Worm (Caenorhabditis elegans) whole organism, L4 larva: ENCODE measurements around the gene gakh-1.

ENCODE experiments used
- F10B5.3 ChIP-seq: sonication (generic microtip); optimal IDR thresholded peaks from 2 replicates; lab custom pipeline; 2016; ENCODE audit warnings: mild to moderate bottlenecking, missing genetic modification characterization, missing compliant biosample characterization
- R02D3.7 ChIP-seq: fragments of 150-350 bp; sonication (generic microtip); optimal IDR thresholded peaks from 3 replicates; lab custom pipeline; 2014; ENCODE audit warnings: missing biosample characterization, missing genetic modification characterization
- T20F7.1 ChIP-seq: fragments of 200-800 bp; sonication (Bioruptor generic); optimal IDR thresholded peaks from 2 replicates; lab custom pipeline; 2018; ENCODE audit warnings: mild to moderate bottlenecking, missing genetic modification characterization, missing compliant biosample characterization
- T26A8.4 ChIP-seq: fragments of 200-800 bp; sonication (Bioruptor generic); IDR thresholded peaks from 2 replicates; pipeline ENCODE4 v1.3.6; 2022; ENCODE audit warnings: missing genetic modification characterization, missing compliant biosample characterization
- aha-1 ChIP-seq: fragments of 150-350 bp; peaks from one replicate; lab custom pipeline; 2014; ENCODE audit warnings: missing biosample characterization, missing genetic modification characterization
- aly-2 ChIP-seq: sonication (generic microtip); optimal IDR thresholded peaks from 2 replicates; lab custom pipeline; 2018; ENCODE audit warnings: missing biosample characterization, missing genetic modification characterization
- arid-1 ChIP-seq: fragments of 200-800 bp; sonication (Bioruptor generic); conservative IDR thresholded peaks from 2 replicates; pipeline ENCODE4 v1.3.6; 2022; ENCODE audit warnings: missing genetic modification reagents, missing genetic modification characterization, missing compliant biosample characterization
- ceh-20 ChIP-seq: fragments of 200-800 bp; sonication (Bioruptor generic); IDR thresholded peaks from 2 replicates; pipeline ENCODE4 v1.3.6; 2022; ENCODE audit warnings: missing genetic modification reagents, missing genetic modification characterization, missing compliant biosample characterization
- ceh-82 ChIP-seq: sonication (generic microtip); optimal IDR thresholded peaks from 2 replicates; lab custom pipeline; 2017; ENCODE audit warnings: missing biosample characterization, missing genetic modification characterization
- daf-12 ChIP-seq: fragments of 150-350 bp; optimal IDR thresholded peaks from 2 replicates; lab custom pipeline; 2014; ENCODE audit warnings: missing biosample characterization, missing genetic modification reagents, missing genetic modification characterization
- dmd-9 ChIP-seq: fragments of 200-800 bp; sonication (Bioruptor generic); IDR thresholded peaks from 2 replicates; pipeline ENCODE4 v1.3.6; 2022; ENCODE audit warnings: missing genetic modification reagents, missing genetic modification characterization, missing compliant biosample characterization
- egl-43 ChIP-seq: fragments of 200-800 bp; sonication (Bioruptor generic); IDR thresholded peaks from 2 replicates; pipeline ENCODE4 v1.3.6; 2022; ENCODE audit warnings: missing genetic modification reagents, missing genetic modification characterization, missing compliant biosample characterization
- fos-1 ChIP-seq: fragments of 150-350 bp; optimal IDR thresholded peaks from 2 replicates; lab custom pipeline; 2014; ENCODE audit warnings: missing biosample characterization, missing genetic modification characterization
- gei-8 ChIP-seq: fragments of 200-800 bp; sonication (Bioruptor generic); optimal IDR thresholded peaks from 2 replicates; lab custom pipeline; 2018; ENCODE audit warnings: mild to moderate bottlenecking, missing genetic modification characterization, missing compliant biosample characterization
- hlh-30 ChIP-seq: sonication (generic microtip); optimal IDR thresholded peaks from 2 replicates; lab custom pipeline; 2017; ENCODE audit warnings: antibody characterized with exemption, mild to moderate bottlenecking, missing genetic modification characterization, missing compliant biosample characterization; ENCODE audit not compliant: insufficient read depth
- lin-13 ChIP-seq: fragments of 150-350 bp; optimal IDR thresholded peaks from 2 replicates; lab custom pipeline; 2014; ENCODE audit warnings: missing biosample characterization, missing genetic modification reagents, missing genetic modification characterization
- mdl-1 ChIP-seq, 2 experiments: fragments of 150-350 bp in 1 of 2; sonication (generic microtip) in 1 of 2; optimal IDR thresholded peaks; 2 replicates each; lab custom pipeline; 2014 to 2017; ENCODE audit warnings: missing biosample characterization in 2 of 2, missing genetic modification characterization in 2 of 2
- mep-1 ChIP-seq: fragments of 150-350 bp; sonication (generic microtip); optimal IDR thresholded peaks from 3 replicates; lab custom pipeline; 2014; ENCODE audit warnings: missing biosample characterization, missing genetic modification characterization
- mes-2 ChIP-seq: sonication (generic microtip); optimal IDR thresholded peaks from 2 replicates; lab custom pipeline; 2016; ENCODE audit warnings: missing genotype, mild to moderate bottlenecking, missing genetic modification characterization, missing compliant biosample characterization; ENCODE audit not compliant: poor library complexity, severe bottlenecking
- mxl-2 ChIP-seq: fragments of 200-800 bp; sonication (Bioruptor generic); conservative IDR thresholded peaks from 2 replicates; pipeline ENCODE4 v1.3.6; 2022; ENCODE audit warnings: missing genetic modification reagents, missing genetic modification characterization, missing compliant biosample characterization
- nhr-10 ChIP-seq: fragments of 150-350 bp; optimal IDR thresholded peaks from 2 replicates; lab custom pipeline; 2014; ENCODE audit warnings: missing biosample characterization, missing genetic modification characterization
- nhr-102 ChIP-seq: sonication (generic microtip); optimal IDR thresholded peaks from 2 replicates; lab custom pipeline; 2016; ENCODE audit warnings: mild to moderate bottlenecking, missing genetic modification characterization, moderate library complexity, missing compliant biosample characterization
- nhr-42 ChIP-seq: fragments of 200-800 bp; sonication (Bioruptor generic); IDR thresholded peaks from 2 replicates; pipeline ENCODE4 v1.3.6; 2022; ENCODE audit warnings: missing genetic modification characterization, missing compliant biosample characterization
- nhr-6 ChIP-seq: fragments of 150-350 bp; optimal IDR thresholded peaks from 2 replicates; lab custom pipeline; 2014; ENCODE audit warnings: missing biosample characterization, missing genetic modification characterization
- nhr-77 ChIP-seq: fragments of 150-350 bp; optimal IDR thresholded peaks from 2 replicates; lab custom pipeline; 2014; ENCODE audit warnings: missing biosample characterization, missing genetic modification characterization
- pha-4 ChIP-seq, 2 experiments: fragments of 150-350 bp in 1 of 2; fragments of 200-800 bp in 1 of 2; sonication (Bioruptor generic) in 1 of 2; IDR thresholded peaks in 1 of 2; optimal IDR thresholded peaks in 1 of 2; 2 replicates each; pipeline versions ENCODE4 v1.3.6 to Lab custom; 2014 to 2022; ENCODE audit warnings: missing genetic modification characterization in 2 of 2, missing genetic modification reagents in 2 of 2, missing biosample characterization in 1 of 2, missing compliant biosample characterization in 1 of 2
- set-16 ChIP-seq: fragments of 200-800 bp; sonication (Bioruptor generic); IDR thresholded peaks from 2 replicates; pipeline ENCODE4 v1.3.6; 2022; ENCODE audit warnings: missing genetic modification reagents, missing genetic modification characterization, missing compliant biosample characterization
- skn-1 ChIP-seq: fragments of 150-350 bp; optimal IDR thresholded peaks from 2 replicates; lab custom pipeline; 2014; ENCODE audit warnings: missing biosample characterization, missing genetic modification characterization
- snpc-4 ChIP-seq: fragments of 150-350 bp; optimal IDR thresholded peaks from 2 replicates; lab custom pipeline; 2014; ENCODE audit warnings: missing biosample characterization, missing genetic modification characterization
- tag-97 ChIP-seq: fragments of 200-800 bp; sonication (Bioruptor generic); IDR thresholded peaks from 2 replicates; pipeline ENCODE4 v1.3.6; 2022; ENCODE audit warnings: missing genetic modification characterization, missing compliant biosample characterization
- tra-1 ChIP-seq: fragments of 200-800 bp; sonication (Bioruptor generic); IDR thresholded peaks from 2 replicates; pipeline ENCODE4 v1.3.6; 2022; ENCODE audit warnings: missing genetic modification reagents, missing genetic modification characterization, missing compliant biosample characterization
- unc-62 ChIP-seq, 3 experiments: fragments of 150-350 bp in 1 of 3; sonication (generic microtip); optimal IDR thresholded peaks in 2 of 3; peaks in 1 of 3; 1 replicate in 1 of 3; 2 replicates in 2 of 3; lab custom pipeline; 2014 to 2017; ENCODE audit warnings: missing biosample characterization in 3 of 3, missing genetic modification characterization in 3 of 3, missing genetic modification reagents in 3 of 3, missing genotype in 1 of 3
- zag-1 ChIP-seq: fragments of 150-350 bp; optimal IDR thresholded peaks from 2 replicates; lab custom pipeline; 2014; ENCODE audit warnings: missing biosample characterization, missing genetic modification characterization
- zip-11 ChIP-seq: fragments of 200-800 bp; sonication (Bioruptor generic); IDR thresholded peaks from 2 replicates; pipeline ENCODE4 v1.3.6; 2022; ENCODE audit warnings: missing genetic modification characterization, missing compliant biosample characterization
- ztf-7 ChIP-seq: fragments of 150-350 bp; optimal IDR thresholded peaks from 2 replicates; lab custom pipeline; 2014; ENCODE audit warnings: missing biosample characterization, missing genetic modification characterization

gakh-1 gene

ce11 chrX:5780672-5781182, 1.6 kb upstream of the gakh-1 start, which contains the start of gene sft-4 (continued):
- no peak for TF ChIP-seq aly-2
- no peak for TF ChIP-seq tag-97 (GFP tag; lab: Robert Waterston, UW)
- TF ChIP-seq mdl-1 (tag; optimal IDR thresholded peaks at IDR 0.05; lab: Kevin White, UChicago), result peak; percentile 9 to 71
- TF ChIP-seq mes-2, result no peak
- no peak for TF ChIP-seq ceh-82
- TF ChIP-seq T20F7.1 (GFP tag; lab: Kevin White, UChicago), result no peak
- no peak for TF ChIP-seq set-16 (GFP tag; lab: Robert Waterston, UW)
- no peak for TF ChIP-seq arid-1
- TF ChIP-seq gei-8 (GFP tag; lab: Kevin White, UChicago), result no peak
- no peak for TF ChIP-seq nhr-10
- TF ChIP-seq zip-11, result no peak
- no peak for TF ChIP-seq daf-12 (tag; lab: Kevin White, UChicago)
- TF ChIP-seq nhr-42 (GFP tag; lab: Robert Waterston, UW), result no peak
- TF ChIP-seq nhr-102 (tag; lab: Kevin White, UChicago), result no peak
- TF ChIP-seq unc-62 (GFP tag; optimal IDR thresholded peaks at IDR 0.05 in 1 of 2; lab: Kevin White, UChicago), result peak in 1 of 2 experiments; percentile 68
- TF ChIP-seq unc-62 (tag; optimal IDR thresholded peaks at IDR 0.05; lab: Kevin White, UChicago), result no peak
- no peak for TF ChIP-seq zag-1 (tag; lab: Kevin White, UChicago)
- no peak for TF ChIP-seq ceh-20 (GFP tag; lab: Robert Waterston, UW)
- peak; percentile 20 for TF ChIP-seq mep-1 (tag; lab: Kevin White, UChicago)
- no peak for TF ChIP-seq nhr-77

- TF ChIP-seq R02D3.7 (tag; lab: Kevin White, UChicago) (no peak), pha-4 (GFP tag; IDR thresholded peaks at IDR 0.05; lab: Robert Waterston, UW) (no peak), pha-4 (tag; optimal IDR thresholded peaks at IDR 0.05; lab: Kevin White, UChicago) (peak; percentile 31), ceh-82 (no peak), snpc-4 (tag; lab: Kevin White, UChicago) (no peak), aha-1 (tag; lab: Kevin White, UChicago) (peak; percentile 55), mxl-2 (no peak)
Observed at ce11 chrX:5781294-5781693, 1.0 kb upstream of the gakh-1 start.

ce11 chrX:5786193-5786592, 3.9 kb downstream of the gakh-1 start, which contains the start of gene F46G11.6:
F46G11.6 (plus strand) TSS chrX:5786493.
- TF ChIP-seq nhr-6 (no peak), unc-62 (GFP tag; optimal IDR thresholded peaks at IDR 0.05 in 1 of 2; lab: Kevin White, UChicago) (no peak), unc-62 (tag; optimal IDR thresholded peaks at IDR 0.05; lab: Kevin White, UChicago) (no peak), skn-1 (tag; lab: Kevin White, UChicago) (no peak), set-16 (GFP tag; lab: Robert Waterston, UW) (no peak), tra-1 (GFP tag; lab: Robert Waterston, UW) (no peak), mxl-2 (no peak), lin-13 (GFP tag; lab: Kevin White, UChicago) (no peak), fos-1 (tag; lab: Kevin White, UChicago) (no peak), gei-8 (GFP tag; lab: Kevin White, UChicago) (no peak), F10B5.3 (tag; lab: Kevin White, UChicago) (no peak)

- TF ChIP-seq hlh-30 (tag; lab: Kevin White, UChicago), result peak; percentile 12
- TF ChIP-seq mdl-1 (tag; optimal IDR thresholded peaks at IDR 0.05; lab: Kevin White, UChicago), result no peak
Observed at ce11 chrX:5787861-5788260, 5.6 kb downstream of the gakh-1 start, which contains the start of gene F46G11.2. F46G11.2 (plus strand) TSS chrX:5788161.

- 0 out of 2 replicates have a peak, but pooled peaks have one; percentile 36 for TF ChIP-seq egl-43 (GFP tag; lab: Robert Waterston, UW)
- no peak for TF ChIP-seq dmd-9
- peak; percentile 21; the same call in 1 of the 2 replicates for TF ChIP-seq T26A8.4 (GFP tag; lab: Robert Waterston, UW)
- TF ChIP-seq ztf-7 (tag; lab: Kevin White, UChicago), result no peak
- TF ChIP-seq lin-13 (GFP tag; lab: Kevin White, UChicago), result no peak
- TF ChIP-seq tag-97 (GFP tag; lab: Robert Waterston, UW), result no peak
Observed at ce11 chrX:5790915-5791314, 8.6 kb downstream of the gakh-1 start, which contains the start of gene twnk-1. twnk-1 (plus strand) TSS chrX:5791215.
